Fruit fly (Drosophila melanogaster): ENCODE results near the gene CG44290.

The CG44290 gene

DNA sequence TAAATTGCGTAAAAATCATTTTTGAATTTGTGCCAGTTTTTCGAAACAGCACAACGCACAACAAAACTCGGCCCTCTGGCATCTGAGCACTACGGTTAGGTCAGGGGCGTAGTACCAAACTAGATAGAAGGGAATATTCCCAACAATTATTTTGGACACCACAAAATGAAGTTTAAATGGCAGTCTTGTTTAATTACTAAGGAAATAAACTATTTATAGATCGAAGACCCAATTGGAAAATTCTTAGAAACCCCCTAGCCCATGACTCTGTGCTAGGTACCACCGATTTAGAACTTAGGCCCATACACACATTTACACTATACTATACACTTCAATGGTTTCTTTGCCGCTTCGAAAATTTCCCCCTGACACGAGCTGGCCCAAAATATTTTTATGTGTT, 33.7 kb downstream of the CG44290 start (continued):
- peak; percentile 48 for TF ChIP-seq CG15514 (GFP tag; optimal IDR thresholded peaks at IDR 0.05)
- TF ChIP-seq CG7271 (tag; optimal IDR thresholded peaks at IDR 0.05): no peak
- peak; percentile 43 for TF ChIP-seq CG6765 (GFP tag; optimal IDR thresholded peaks at IDR 0.05)
- peak; percentile 55 for TF ChIP-seq Camta (GFP tag; optimal IDR thresholded peaks at IDR 0.05)
- peak; percentile 44; the same call in 1 of the 2 replicates for TF ChIP-seq E2f2 (GFP tag; IDR thresholded peaks at IDR 0.05)
- no peak for TF ChIP-seq NC2α (GFP tag; optimal IDR thresholded peaks at IDR 0.05)
- TF ChIP-seq sob (GFP tag; IDR thresholded peaks at IDR 0.05): peak; percentile 90
- TF ChIP-seq Nf-YA (GFP tag; IDR thresholded peaks at IDR 0.05): 0 out of 2 replicates have a peak, but pooled peaks have one; percentile 53
- peak; percentile 47 for TF ChIP-seq CG6813 (GFP tag; optimal IDR thresholded peaks at IDR 0.05)
- peak; percentile 35; the same call in 1 of the 2 replicates for TF ChIP-seq chm (GFP tag; IDR thresholded peaks at IDR 0.05)
- no peak for TF ChIP-seq Sry-δ (GFP tag; optimal IDR thresholded peaks at IDR 0.05)
- TF ChIP-seq CG14050 (GFP tag; IDR thresholded peaks at IDR 0.05): peak; percentile 67
- TF ChIP-seq CG10267 (tag; optimal IDR thresholded peaks at IDR 0.05): peak; percentile 29
- TF ChIP-seq CG17912 (GFP tag; optimal IDR thresholded peaks at IDR 0.05): peak; percentile 21
- peak; percentile 62 for TF ChIP-seq CG17361 (GFP tag; IDR thresholded peaks at IDR 0.05)
- no peak for TF ChIP-seq CG5953 (GFP tag; IDR thresholded peaks at IDR 0.05)
- TF ChIP-seq ewg (GFP tag; optimal IDR thresholded peaks at IDR 0.05): peak; percentile 22
- TF ChIP-seq CG8944 (GFP tag; optimal IDR thresholded peaks at IDR 0.05): peak; percentile 50
- TF ChIP-seq CG3838 (GFP tag; optimal IDR thresholded peaks at IDR 0.05): no peak
- TF ChIP-seq Max (GFP tag; optimal IDR thresholded peaks at IDR 0.05): no peak
- no peak for TF ChIP-seq CG6791 (GFP tag; IDR thresholded peaks at IDR 0.05; ENCODE audit: partially characterized antibody)
- TF ChIP-seq Pdp1 (GFP tag; optimal IDR thresholded peaks at IDR 0.05): peak; percentile 66 to 67
- no peak for TF ChIP-seq aop (GFP tag; IDR thresholded peaks at IDR 0.05)
- TF ChIP-seq chif (GFP tag; optimal IDR thresholded peaks at IDR 0.05): peak; percentile 47 to 54
- TF ChIP-seq CG12219 (GFP tag; optimal IDR thresholded peaks at IDR 0.05): peak; percentile 56
- peak; percentile 42 for TF ChIP-seq Usf (GFP tag; optimal IDR thresholded peaks at IDR 0.05)
- TF ChIP-seq CG5245 (GFP tag; optimal IDR thresholded peaks at IDR 0.05): peak; percentile 10
- TF ChIP-seq Dbx (GFP tag; IDR thresholded peaks at IDR 0.05): peak; percentile 90
- peak; percentile 62 for TF ChIP-seq CG4328 (GFP tag; optimal IDR thresholded peaks at IDR 0.05)
- peak; percentile 33 for TF ChIP-seq CG1233 (GFP tag; optimal IDR thresholded peaks at IDR 0.05)
- TF ChIP-seq CG13775 (GFP tag; optimal IDR thresholded peaks at IDR 0.05): peak; percentile 44
- TF ChIP-seq fru (optimal IDR thresholded peaks at IDR 0.05): no peak
- TF ChIP-seq dm (GFP tag; optimal IDR thresholded peaks at IDR 0.05): peak; percentile 46
- peak; percentile 67 for TF ChIP-seq pho (GFP tag; optimal IDR thresholded peaks at IDR 0.05)
- TF ChIP-seq Gsc (GFP tag; IDR thresholded peaks at IDR 0.05): peak; percentile 57; the same call in 1 of the 2 replicates
